Worm (Caenorhabditis elegans) whole organism, midembryonic: ENCODE results near the gene str-130.

Experiments
- T22C8.4 ChIP-seq: fragments of 200-800 bp; sonication (Bioruptor generic); IDR thresholded peaks from 2 replicates; pipeline ENCODE4 v1.3.6; 2022; ENCODE audit warnings: missing genetic modification characterization, missing compliant biosample characterization
- cog-1 ChIP-seq: sonication (generic microtip); optimal IDR thresholded peaks from 2 replicates; lab custom pipeline; 2016; ENCODE audit warnings: missing genetic modification characterization, missing compliant biosample characterization
- flt-1 ChIP-seq: fragments of 200-800 bp; sonication (Bioruptor generic); IDR thresholded peaks from 2 replicates; pipeline ENCODE4 v1.3.6; 2022; ENCODE audit warnings: missing genetic modification characterization, missing compliant biosample characterization
- klf-2 ChIP-seq: fragments of 200-800 bp; sonication (Bioruptor generic); conservative IDR thresholded peaks from 2 replicates; pipeline ENCODE4 v1.3.6; 2022; ENCODE audit warnings: missing genetic modification reagents, missing genetic modification characterization, missing compliant biosample characterization
- med-1 ChIP-seq: sonication (generic microtip); optimal IDR thresholded peaks from 2 replicates; lab custom pipeline; 2017; ENCODE audit warnings: missing genetic modification characterization, mild to moderate bottlenecking, missing compliant biosample characterization, antibody characterized with exemption, missing genetic modification reagents; ENCODE audit not compliant: insufficient read depth
- ref-1 ChIP-seq: fragments of 200-800 bp; sonication (Bioruptor generic); conservative IDR thresholded peaks from 2 replicates; pipeline ENCODE4 v1.3.6; 2022; ENCODE audit warnings: missing genetic modification reagents, missing genetic modification characterization, missing compliant biosample characterization
- tab-1 ChIP-seq: fragments of 200-800 bp; sonication (Bioruptor generic); IDR thresholded peaks from 2 replicates; pipeline ENCODE4 v1.3.6; 2022; ENCODE audit warnings: missing genetic modification characterization, missing compliant biosample characterization
- ztf-23 ChIP-seq: fragments of 200-800 bp; sonication (Bioruptor generic); IDR thresholded peaks from 2 replicates; pipeline ENCODE4 v1.3.6; 2022; ENCODE audit warnings: missing genetic modification reagents, missing genetic modification characterization, missing compliant biosample characterization
- ztf-29 ChIP-seq: fragments of 200-800 bp; sonication (Bioruptor generic); IDR thresholded peaks from 2 replicates; pipeline ENCODE4 v1.3.6; 2022; ENCODE audit warnings: missing genetic modification reagents, missing genetic modification characterization, missing compliant biosample characterization

str-130 gene

DNA sequence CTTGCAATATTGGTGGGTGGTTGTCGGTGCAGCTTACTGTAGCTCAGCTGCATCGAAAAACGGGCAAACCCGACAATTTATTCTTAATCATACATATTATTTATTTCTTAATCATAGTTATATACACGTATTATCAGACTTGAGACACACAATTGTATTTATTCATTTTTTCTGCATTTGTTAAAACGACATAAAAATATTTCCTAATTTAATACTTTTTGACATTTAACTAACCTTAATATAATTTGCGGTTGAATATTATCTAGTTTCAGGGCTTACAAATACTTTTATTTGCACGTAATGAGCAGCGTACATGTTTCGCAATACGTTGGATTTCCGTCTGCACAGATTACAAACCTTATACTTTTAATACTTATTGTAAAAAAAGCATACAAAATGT lies 32.1 kb downstream of the str-130 start, which contains the start of gene str-138:
str-138 (plus strand) TSS at position 301 of the 400 bp plus-strand sequence.
- no peak for TF ChIP-seq ztf-29 (GFP tag; lab: Robert Waterston, UW)
- no peak for TF ChIP-seq flt-1 (GFP tag; lab: Robert Waterston, UW)
- no peak for TF ChIP-seq klf-2 (GFP tag; lab: Robert Waterston, UW)
- no peak for TF ChIP-seq med-1 (GFP tag; lab: Kevin White, UChicago)
- TF ChIP-seq ref-1 (GFP tag; lab: Robert Waterston, UW) = no peak
- TF ChIP-seq ztf-23 (GFP tag; lab: Robert Waterston, UW) = no peak
- no peak for TF ChIP-seq tab-1 (GFP tag; lab: Robert Waterston, UW)
- TF ChIP-seq cog-1 (tag; lab: Kevin White, UChicago) = no peak
- no peak for TF ChIP-seq T22C8.4 (GFP tag; lab: Robert Waterston, UW)

DNA sequence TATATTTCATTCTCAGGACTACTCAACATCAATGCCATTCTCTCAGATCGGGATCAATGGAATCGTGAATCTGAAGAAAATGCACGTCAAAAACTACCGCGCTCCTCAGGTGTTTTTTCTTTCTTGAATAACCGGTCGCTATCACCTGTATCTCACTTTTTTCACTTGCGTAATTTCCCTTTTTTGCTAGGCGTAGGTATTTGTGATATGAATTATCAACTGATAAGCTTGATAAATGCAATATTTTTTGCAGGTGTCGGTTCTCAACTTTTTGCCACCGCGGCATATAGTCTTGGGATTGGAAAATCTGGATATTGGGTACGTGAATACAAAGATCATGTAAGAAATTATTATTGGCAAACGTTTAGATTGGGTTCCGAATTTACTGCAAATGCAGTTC lies 35.3 kb downstream of the str-130 start:
- TF ChIP-seq T22C8.4 (GFP tag; lab: Robert Waterston, UW) = no peak
- TF ChIP-seq med-1 (GFP tag; lab: Kevin White, UChicago) = no peak
- no peak for TF ChIP-seq tab-1 (GFP tag; lab: Robert Waterston, UW)
- TF ChIP-seq klf-2 (GFP tag; lab: Robert Waterston, UW) = no peak
- TF ChIP-seq ztf-23 (GFP tag; lab: Robert Waterston, UW) = no peak
- no peak for TF ChIP-seq ref-1 (GFP tag; lab: Robert Waterston, UW)
- TF ChIP-seq ztf-29 (GFP tag; lab: Robert Waterston, UW) = no peak
- TF ChIP-seq cog-1 (tag; lab: Kevin White, UChicago) = no peak
- no peak for TF ChIP-seq flt-1 (GFP tag; lab: Robert Waterston, UW)

DNA sequence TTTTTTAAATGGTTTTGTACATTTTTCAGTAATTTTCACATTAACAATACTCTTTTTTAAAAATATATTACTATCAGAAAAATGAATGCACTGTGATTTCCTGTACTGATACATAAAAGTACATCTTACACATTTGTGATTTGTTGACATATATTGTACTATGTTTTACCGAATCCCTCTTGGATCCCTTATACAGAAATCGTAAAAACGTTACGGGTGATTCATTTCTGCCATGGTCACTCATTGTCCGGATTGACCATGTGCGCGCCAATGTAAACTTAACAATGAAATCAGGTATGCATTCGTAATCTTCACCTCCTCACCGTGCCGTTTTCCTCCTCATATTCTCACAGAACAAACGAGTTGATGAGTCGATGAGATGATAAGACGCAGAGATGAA lies 36.4 kb downstream of the str-130 start, which contains the start of gene ZC513.2:
ZC513.2 (plus strand) TSS at position 301 of the 400 bp plus-strand sequence.
- TF ChIP-seq med-1 (GFP tag; lab: Kevin White, UChicago) = no peak
- no peak for TF ChIP-seq ztf-23 (GFP tag; lab: Robert Waterston, UW)
- TF ChIP-seq T22C8.4 (GFP tag; lab: Robert Waterston, UW) = no peak
- no peak for TF ChIP-seq flt-1 (GFP tag; lab: Robert Waterston, UW)
- TF ChIP-seq ztf-29 (GFP tag; lab: Robert Waterston, UW) = no peak
- TF ChIP-seq tab-1 (GFP tag; lab: Robert Waterston, UW) = no peak
- TF ChIP-seq cog-1 (tag; lab: Kevin White, UChicago) = no peak
- TF ChIP-seq ref-1 (GFP tag; lab: Robert Waterston, UW) = no peak
- TF ChIP-seq klf-2 (GFP tag; lab: Robert Waterston, UW) = no peak

DNA sequence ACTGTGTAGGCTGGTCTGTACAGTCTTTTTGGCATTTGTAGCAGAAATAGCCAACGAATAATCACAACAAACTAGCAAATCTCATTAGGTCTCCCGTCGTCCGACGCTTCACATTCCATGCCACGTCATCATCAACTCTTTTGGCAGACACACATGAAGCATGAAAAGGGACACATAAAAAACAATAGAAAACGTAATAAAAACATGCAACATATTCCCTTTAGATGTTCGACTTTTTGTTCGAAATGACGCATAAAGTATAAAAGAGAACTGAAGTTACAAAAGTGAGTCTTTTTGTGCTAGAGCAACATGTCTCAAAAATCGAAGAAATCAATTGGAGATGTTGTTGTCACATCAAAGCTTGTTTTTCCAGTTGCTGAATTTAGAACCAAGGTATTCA lies 38.6 kb downstream of the str-130 start, which contains the start of gene sth-1:
sth-1 (plus strand) TSS at position 301 of the 400 bp plus-strand sequence.
- TF ChIP-seq ref-1 (GFP tag; lab: Robert Waterston, UW) (no peak), klf-2 (GFP tag; lab: Robert Waterston, UW) (no peak), tab-1 (GFP tag; lab: Robert Waterston, UW) (no peak), flt-1 (GFP tag; lab: Robert Waterston, UW) (no peak), med-1 (GFP tag; lab: Kevin White, UChicago) (no peak), ztf-29 (GFP tag; lab: Robert Waterston, UW) (no peak), T22C8.4 (GFP tag; lab: Robert Waterston, UW) (no peak), ztf-23 (GFP tag; lab: Robert Waterston, UW) (no peak), cog-1 (tag; lab: Kevin White, UChicago) (no peak)

DNA sequence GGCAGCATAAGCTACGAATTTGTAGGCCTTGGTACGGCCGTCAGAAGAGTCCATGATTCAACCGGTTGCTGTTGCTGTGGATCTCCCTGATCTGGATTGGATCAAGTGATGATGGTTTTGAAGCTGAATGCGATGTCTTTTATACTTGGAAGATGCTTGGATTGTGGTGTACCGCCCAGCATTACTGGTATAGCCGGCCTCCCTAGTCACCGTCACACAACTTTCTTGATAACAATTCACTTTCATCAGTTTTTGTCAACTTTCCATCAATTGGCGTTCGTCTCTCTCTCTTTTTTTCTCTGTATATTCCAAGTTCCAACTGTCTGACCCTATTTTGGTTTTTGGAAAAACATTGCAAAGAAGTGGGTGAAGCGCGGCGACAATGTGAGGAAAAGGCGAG lies 39.7 kb downstream of the str-130 start, which contains the start of gene col-43:
col-43 (minus strand) TSS at position 101 of the 400 bp plus-strand sequence.
- no peak for TF ChIP-seq ztf-23 (GFP tag; lab: Robert Waterston, UW)
- TF ChIP-seq tab-1 (GFP tag; lab: Robert Waterston, UW) = no peak

DNA sequence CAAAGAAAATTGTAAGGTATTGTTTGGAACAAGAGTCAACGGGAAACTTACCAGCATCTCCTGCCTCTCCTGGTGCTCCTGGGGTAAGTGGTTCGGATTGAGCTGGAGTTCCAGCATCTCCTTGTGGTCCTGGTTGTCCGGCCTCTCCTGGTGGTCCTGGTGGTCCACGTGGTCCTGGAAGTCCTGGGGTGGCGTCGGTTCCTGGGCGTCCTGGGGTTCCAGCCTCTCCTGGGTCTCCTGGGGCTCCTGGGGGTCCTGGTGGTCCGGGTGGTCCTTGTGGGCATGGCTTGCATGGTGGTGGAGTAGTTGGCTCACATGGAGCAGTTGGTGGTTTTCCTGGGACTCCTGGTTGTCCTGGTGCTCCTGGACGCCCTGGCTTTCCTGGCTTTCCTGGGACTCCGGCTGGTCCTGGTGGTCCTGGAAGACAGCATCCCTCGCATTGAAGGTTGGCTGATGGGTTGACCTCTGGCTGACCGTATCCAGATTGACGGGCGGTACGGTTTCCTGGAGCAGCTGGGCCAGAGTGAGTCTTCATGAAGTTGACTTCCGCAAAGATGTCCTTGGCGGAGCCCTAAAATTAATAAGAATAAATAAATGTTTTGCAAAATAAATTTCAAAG lies 40.3 kb downstream of the str-130 start:
- TF ChIP-seq ztf-23 (GFP tag; lab: Robert Waterston, UW) (no peak), T22C8.4 (GFP tag; lab: Robert Waterston, UW) (no peak), ref-1 (GFP tag; lab: Robert Waterston, UW) (no peak), klf-2 (GFP tag; lab: Robert Waterston, UW) (no peak), flt-1 (GFP tag; lab: Robert Waterston, UW) (no peak), tab-1 (GFP tag; lab: Robert Waterston, UW) (no peak), med-1 (GFP tag; lab: Kevin White, UChicago) (no peak), cog-1 (tag; lab: Kevin White, UChicago) (no peak), ztf-29 (GFP tag; lab: Robert Waterston, UW) (no peak)

DNA sequence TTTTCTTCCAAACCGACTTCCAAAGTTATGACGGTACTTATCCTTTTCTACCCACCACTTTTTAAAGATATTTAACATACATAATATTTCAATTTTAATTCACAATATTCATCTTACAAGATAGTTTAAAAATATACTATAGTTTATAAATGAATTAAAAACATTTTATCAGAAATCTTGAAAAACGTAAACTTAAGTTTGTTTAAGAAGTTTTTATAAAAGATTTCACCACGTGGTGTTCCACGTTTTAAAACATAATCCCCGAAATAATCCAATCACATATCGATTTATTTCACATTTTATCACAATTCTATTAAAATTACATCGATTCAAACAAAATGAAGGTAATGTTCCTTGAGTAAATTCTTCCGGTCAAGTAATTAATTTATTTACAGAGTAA lies 43.8 kb downstream of the str-130 start, which contains the start of gene ZC513.3:
ZC513.3 (plus strand) TSS at position 301 of the 400 bp plus-strand sequence.
- no peak for TF ChIP-seq T22C8.4 (GFP tag; lab: Robert Waterston, UW)
- TF ChIP-seq flt-1 (GFP tag; lab: Robert Waterston, UW) = no peak
- no peak for TF ChIP-seq klf-2 (GFP tag; lab: Robert Waterston, UW)
- TF ChIP-seq ztf-23 (GFP tag; lab: Robert Waterston, UW) = no peak
- no peak for TF ChIP-seq tab-1 (GFP tag; lab: Robert Waterston, UW)
- no peak for TF ChIP-seq med-1 (GFP tag; lab: Kevin White, UChicago)
- no peak for TF ChIP-seq ztf-29 (GFP tag; lab: Robert Waterston, UW)
- TF ChIP-seq ref-1 (GFP tag; lab: Robert Waterston, UW) = no peak
- no peak for TF ChIP-seq cog-1 (tag; lab: Kevin White, UChicago)

DNA sequence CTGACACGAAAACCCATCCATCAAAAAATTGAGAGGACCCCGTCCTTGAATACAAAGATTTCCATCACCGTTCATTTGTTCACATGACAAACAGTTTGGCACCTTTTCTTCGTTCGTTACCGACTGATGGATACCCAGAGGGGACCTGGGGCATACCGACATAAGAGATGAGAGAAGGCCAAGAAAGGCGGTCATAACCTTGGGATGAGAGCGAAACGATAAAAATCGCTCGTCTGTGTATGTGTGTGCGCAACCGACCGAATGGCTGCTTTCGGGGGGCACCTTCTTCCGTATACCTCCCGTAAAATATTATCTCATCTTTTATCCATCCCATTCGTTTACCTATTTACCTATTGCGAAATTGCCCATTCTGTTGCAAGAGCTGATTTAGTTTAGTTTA lies 45.5 kb downstream of the str-130 start:
- no peak for TF ChIP-seq klf-2 (GFP tag; lab: Robert Waterston, UW)
- no peak for TF ChIP-seq T22C8.4 (GFP tag; lab: Robert Waterston, UW)
- TF ChIP-seq ztf-29 (GFP tag; lab: Robert Waterston, UW) = no peak

DNA sequence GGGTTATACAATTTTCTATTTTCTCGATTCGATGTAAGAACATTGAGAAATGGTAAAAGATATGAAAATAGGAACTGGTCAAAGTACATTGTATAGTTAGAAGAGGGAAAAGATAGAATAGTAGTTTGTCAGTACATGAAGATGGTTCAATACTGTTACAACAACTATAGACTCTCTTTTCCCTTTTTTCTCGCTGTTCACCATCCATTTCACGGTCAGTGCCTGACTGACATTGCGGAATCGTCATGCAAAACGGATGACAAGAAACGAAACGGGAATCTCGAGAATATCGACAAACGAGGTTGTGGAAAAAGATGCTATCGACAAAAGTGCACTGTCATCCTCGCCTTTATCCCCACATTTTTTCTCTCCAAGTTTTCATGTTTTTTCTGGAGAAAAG lies 46.8 kb downstream of the str-130 start:
- TF ChIP-seq ref-1 (GFP tag; lab: Robert Waterston, UW) (no peak), ztf-29 (GFP tag; lab: Robert Waterston, UW) (no peak), flt-1 (GFP tag; lab: Robert Waterston, UW) (no peak), T22C8.4 (GFP tag; lab: Robert Waterston, UW) (no peak), cog-1 (tag; lab: Kevin White, UChicago) (no peak), ztf-23 (GFP tag; lab: Robert Waterston, UW) (no peak), klf-2 (GFP tag; lab: Robert Waterston, UW) (no peak), tab-1 (GFP tag; lab: Robert Waterston, UW) (no peak), med-1 (GFP tag; lab: Kevin White, UChicago) (no peak)
